Worm (Caenorhabditis elegans): Measurements from ENCODE around the gene lys-3.

lys-3 gene

DNA sequence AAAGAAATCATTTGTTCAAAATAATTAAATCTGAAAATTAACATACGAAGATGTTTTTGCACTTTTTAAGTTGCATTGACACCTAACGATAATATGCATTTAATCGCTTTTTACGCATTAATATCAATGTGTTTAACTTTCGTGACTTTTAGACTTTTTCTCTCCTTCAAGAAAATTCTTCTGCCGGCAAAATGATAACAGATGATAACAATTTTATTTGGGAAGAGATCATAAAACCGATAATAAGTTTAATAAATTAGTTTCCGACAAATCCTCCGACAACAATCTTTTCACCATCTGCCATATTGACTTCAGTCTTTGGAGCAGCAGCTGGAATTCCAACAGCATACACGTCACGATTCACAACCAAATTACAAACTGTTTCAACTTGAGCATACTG, 3.2 kb downstream of the lys-3 start:
- TF ChIP-seq pqm-1 (tag; optimal IDR thresholded peaks at IDR 0.05) (peak; percentile 85), nhr-43 (tag; optimal IDR thresholded peaks at IDR 0.05; ENCODE audit: poor library complexity, severe bottlenecking) (no peak), fos-1 (tag; optimal IDR thresholded peaks at IDR 0.05) (peak; percentile 23), nhr-25 (tag; optimal IDR thresholded peaks at IDR 0.05) (no peak), pha-4 (tag; optimal IDR thresholded peaks at IDR 0.05) (peak; percentile 34), elt-2 (tag; optimal IDR thresholded peaks at IDR 0.05) (peak; percentile 89), jun-1 (tag; optimal IDR thresholded peaks at IDR 0.05) (peak; percentile 37), egl-27 (tag; optimal IDR thresholded peaks at IDR 0.05) (no peak), egl-5 (tag; optimal IDR thresholded peaks at IDR 0.05) (no peak), nfya-1 (tag; optimal IDR thresholded peaks at IDR 0.05; ENCODE audit: insufficient read depth) (no peak)

DNA sequence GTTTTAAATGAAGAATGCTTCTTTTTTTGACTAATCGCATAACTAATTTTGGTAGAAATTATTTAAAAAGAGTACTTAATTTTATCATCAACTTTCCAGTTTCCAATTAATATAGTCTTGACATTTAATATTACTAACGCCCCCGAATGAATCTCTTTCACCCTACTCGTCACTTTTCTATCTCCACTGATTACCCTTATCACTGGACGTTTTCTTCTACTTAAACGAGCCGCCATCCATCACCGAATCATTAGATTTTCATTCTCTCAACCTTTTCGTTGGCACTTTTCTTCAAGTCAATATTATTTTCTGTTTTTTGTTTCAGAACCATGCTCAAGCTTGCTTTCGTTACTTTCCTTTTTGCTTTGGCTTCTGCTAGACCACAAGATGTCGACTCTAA, 5.8 kb downstream of the lys-3 start, which contains the start of gene lys-1:
lys-1 (plus strand) TSS at position 326 of the 400 bp plus-strand sequence.
- TF ChIP-seq nhr-67 (tag; optimal IDR thresholded peaks at IDR 0.05), result no peak
- TF ChIP-seq pha-4 (tag; optimal IDR thresholded peaks at IDR 0.05), result no peak
- TF ChIP-seq mml-1 (tag; optimal IDR thresholded peaks at IDR 0.05), result no peak
- TF ChIP-seq fos-1 (tag; optimal IDR thresholded peaks at IDR 0.05), result no peak
- TF ChIP-seq sea-2 (GFP tag; optimal IDR thresholded peaks at IDR 0.05), result no peak
- peak; percentile 87 for TF ChIP-seq elt-2 (tag; optimal IDR thresholded peaks at IDR 0.05)
- TF ChIP-seq ztf-11 (tag; optimal IDR thresholded peaks at IDR 0.05), result no peak
- TF ChIP-seq pqm-1 (tag; optimal IDR thresholded peaks at IDR 0.05), result peak; percentile 83
- TF ChIP-seq mdl-1 (tag; optimal IDR thresholded peaks at IDR 0.05), result no peak
- no peak for TF ChIP-seq nhr-237 (tag; optimal IDR thresholded peaks at IDR 0.05)
- no peak for TF ChIP-seq ceh-28 (tag; optimal IDR thresholded peaks at IDR 0.05)

DNA sequence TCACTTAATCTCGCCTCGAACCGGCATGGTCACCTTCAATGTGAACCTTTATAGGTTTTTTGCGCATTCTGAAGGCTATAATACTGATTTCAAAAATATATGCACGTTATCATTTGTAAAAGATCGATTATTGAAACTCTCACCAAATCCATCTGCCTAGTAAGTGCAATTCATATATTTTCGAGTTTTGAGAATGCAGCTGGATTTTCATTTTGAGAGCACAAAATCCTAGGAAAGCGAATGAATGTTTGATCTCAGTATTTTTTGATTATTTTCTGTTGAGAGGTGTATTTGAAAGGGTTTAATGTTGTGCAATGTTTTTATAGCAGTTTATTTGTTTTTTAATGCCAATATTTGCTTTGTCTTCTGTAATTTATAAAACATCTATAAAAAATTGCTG, 7.3 kb downstream of the lys-3 start:
- no peak for TF ChIP-seq egl-5 (tag; optimal IDR thresholded peaks at IDR 0.05)
- no peak for TF ChIP-seq aly-2 (tag; optimal IDR thresholded peaks at IDR 0.05)
- TF ChIP-seq mdl-1 (tag; optimal IDR thresholded peaks at IDR 0.05), result no peak
- no peak for TF ChIP-seq nhr-77 (tag; optimal IDR thresholded peaks at IDR 0.05)
- no peak for TF ChIP-seq nhr-43 (tag; optimal IDR thresholded peaks at IDR 0.05; ENCODE audit: poor library complexity, severe bottlenecking)
- TF ChIP-seq nhr-23 (tag; optimal IDR thresholded peaks at IDR 0.05), result no peak
- no peak for TF ChIP-seq nhr-237 (tag; optimal IDR thresholded peaks at IDR 0.05)
- TF ChIP-seq hmg-11 (tag; optimal IDR thresholded peaks at IDR 0.05), result no peak
- TF ChIP-seq ztf-11 (tag; optimal IDR thresholded peaks at IDR 0.05), result no peak
- TF ChIP-seq pqm-1 (tag; optimal IDR thresholded peaks at IDR 0.05), result no peak
- TF ChIP-seq unc-39 (tag; optimal IDR thresholded peaks at IDR 0.05), result no peak
- TF ChIP-seq fkh-2 (tag; optimal IDR thresholded peaks at IDR 0.05), result no peak
- no peak for TF ChIP-seq ztf-4 (tag; optimal IDR thresholded peaks at IDR 0.05)
- no peak for TF ChIP-seq nhr-11 (tag; optimal IDR thresholded peaks at IDR 0.05)
- no peak for TF ChIP-seq sea-2 (GFP tag; optimal IDR thresholded peaks at IDR 0.05)
- no peak for TF ChIP-seq pha-4 (tag; optimal IDR thresholded peaks at IDR 0.05)
- TF ChIP-seq eor-1 (tag; optimal IDR thresholded peaks at IDR 0.05), result no peak
- TF ChIP-seq ZK546.5 (tag; optimal IDR thresholded peaks at IDR 0.05), result no peak
- no peak for TF ChIP-seq daf-12 (tag; optimal IDR thresholded peaks at IDR 0.05)

DNA sequence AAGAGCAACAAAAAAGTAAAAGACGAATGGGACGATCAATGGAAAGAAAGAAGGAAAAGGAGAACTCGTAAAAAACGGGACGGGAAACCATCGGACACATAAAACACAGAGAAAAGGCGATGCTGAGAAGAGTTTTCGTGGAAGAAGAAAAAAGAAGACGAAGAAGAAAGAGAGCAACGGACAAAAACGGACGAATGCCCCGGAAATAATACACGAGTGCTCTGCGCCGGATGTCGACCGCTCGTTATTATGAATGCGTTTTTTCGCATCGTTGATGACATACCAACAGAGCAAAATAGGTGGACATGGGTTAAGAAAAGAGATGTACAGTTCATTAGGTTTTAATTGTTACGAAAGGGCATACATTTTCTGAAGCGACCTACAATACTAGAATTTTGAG, 7.7 kb downstream of the lys-3 start, which contains the start of gene Y22F5A.11:
Y22F5A.11 (minus strand) TSS at position 28 of the 400 bp plus-strand sequence.
- no peak for TF ChIP-seq ama-1 (optimal IDR thresholded peaks at IDR 0.05)
- no peak for TF ChIP-seq nhr-67 (tag; optimal IDR thresholded peaks at IDR 0.05)
- TF ChIP-seq mml-1 (tag; optimal IDR thresholded peaks at IDR 0.05), result no peak
- no peak for TF ChIP-seq nhr-28 (tag; optimal IDR thresholded peaks at IDR 0.05)
- no peak for TF ChIP-seq elt-2 (tag; optimal IDR thresholded peaks at IDR 0.05)
- TF ChIP-seq pha-4 (tag; optimal IDR thresholded peaks at IDR 0.05), result no peak
- TF ChIP-seq fos-1 (tag; optimal IDR thresholded peaks at IDR 0.05), result no peak
- TF ChIP-seq hmg-11 (tag; optimal IDR thresholded peaks at IDR 0.05), result peak; percentile 4
- no peak for TF ChIP-seq egl-27 (tag; optimal IDR thresholded peaks at IDR 0.05)
- TF ChIP-seq nhr-43 (tag; optimal IDR thresholded peaks at IDR 0.05; ENCODE audit: poor library complexity, severe bottlenecking), result no peak
- TF ChIP-seq lsy-12 (tag; optimal IDR thresholded peaks at IDR 0.05), result no peak
- TF ChIP-seq nhr-11 (tag; optimal IDR thresholded peaks at IDR 0.05), result no peak
- TF ChIP-seq nhr-77 (tag; optimal IDR thresholded peaks at IDR 0.05), result no peak
- no peak for TF ChIP-seq ZK546.5 (tag; optimal IDR thresholded peaks at IDR 0.05)
- TF ChIP-seq eor-1 (tag; optimal IDR thresholded peaks at IDR 0.05), result no peak
- TF ChIP-seq mdl-1 (tag; optimal IDR thresholded peaks at IDR 0.05), result no peak
- TF ChIP-seq nfya-1 (tag; optimal IDR thresholded peaks at IDR 0.05; ENCODE audit: insufficient read depth), result peak; percentile 20
- TF ChIP-seq ceh-16 (tag; optimal IDR thresholded peaks at IDR 0.05), result no peak
- TF ChIP-seq snpc-4 (tag; optimal IDR thresholded peaks at IDR 0.05), result peak; percentile 68
- peak; percentile 42 for TF ChIP-seq lin-39 (tag; optimal IDR thresholded peaks at IDR 0.05)
- TF ChIP-seq ceh-9 (tag; optimal IDR thresholded peaks at IDR 0.05), result no peak
- TF ChIP-seq ztf-4 (tag; optimal IDR thresholded peaks at IDR 0.05), result no peak
- TF ChIP-seq egl-5 (tag; optimal IDR thresholded peaks at IDR 0.05), result peak; percentile 46
- no peak for TF ChIP-seq ceh-82 (tag; optimal IDR thresholded peaks at IDR 0.05)

All from whole organism, L3 larva.